Fruit fly (Drosophila melanogaster) whole organism, embryonic: Measurements from ENCODE around the gene CG15772.

Experiments used
- Ada2b ChIP-seq: fragments of 200-800 bp; sonication (Bioruptor generic); IDR thresholded peaks from 2 replicates; pipeline ENCODE4 v1.3.6; 2022; ENCODE audit warnings: missing biosample characterization, missing genetic modification characterization
- Aef1 ChIP-seq: fragments of 200-800 bp; sonication (Bioruptor generic); IDR thresholded peaks from 3 replicates; pipeline ENCODE4 v1.3.6; 2022; ENCODE audit warnings: missing biosample characterization, missing genetic modification characterization
- Atf-2 ChIP-seq: fragments of 200-800 bp; sonication (Bioruptor generic); optimal IDR thresholded peaks from 2 replicates; lab custom pipeline; 2016; ENCODE audit warnings: missing biosample characterization, missing genetic modification characterization
- Atf3 ChIP-seq: fragments of 200-800 bp; sonication (Bioruptor generic); optimal IDR thresholded peaks from 3 replicates; lab custom pipeline; 2016; ENCODE audit warnings: missing biosample characterization, missing genetic modification characterization
- BEAF-32 ChIP-seq: fragments of 200-800 bp; sonication (Bioruptor generic); optimal IDR thresholded peaks from 3 replicates; lab custom pipeline; 2017; ENCODE audit warnings: missing biosample characterization, missing genetic modification characterization, mild to moderate bottlenecking, moderate library complexity, missing genetic modification reagents
- CG1024 ChIP-seq: fragments of 200-800 bp; sonication (Bioruptor generic); IDR thresholded peaks from 2 replicates; pipeline ENCODE4 v1.3.6; 2022; ENCODE audit warnings: missing biosample characterization, missing genetic modification characterization
- CG10979 ChIP-seq: fragments of 200-800 bp; sonication (Bioruptor generic); optimal IDR thresholded peaks from 2 replicates; lab custom pipeline; 2018; ENCODE audit warnings: missing biosample characterization, mild to moderate bottlenecking, missing genetic modification characterization, moderate library complexity
- CG14667 ChIP-seq: fragments of 200-800 bp; sonication (Bioruptor generic); IDR thresholded peaks from 2 replicates; pipeline ENCODE4 v1.3.6; 2022; ENCODE audit warnings: missing biosample characterization, missing genetic modification characterization
- CG15514 ChIP-seq: fragments of 200-800 bp; sonication (Bioruptor generic); optimal IDR thresholded peaks from 3 replicates; lab custom pipeline; 2017; ENCODE audit warnings: missing biosample characterization, missing genetic modification characterization, mild to moderate bottlenecking, moderate library complexity, missing genetic modification reagents
- CG17359 ChIP-seq: fragments of 200-800 bp; sonication (Bioruptor generic); optimal IDR thresholded peaks from 3 replicates; lab custom pipeline; 2018; ENCODE audit warnings: missing biosample characterization, mild to moderate bottlenecking, missing genetic modification characterization, moderate library complexity
- CG1792 ChIP-seq: fragments of 200-800 bp; sonication (Bioruptor generic); optimal IDR thresholded peaks from 2 replicates; lab custom pipeline; 2016; ENCODE audit warnings: missing biosample characterization, missing genetic modification characterization
- CG18262 ChIP-seq: fragments of 200-800 bp; optimal IDR thresholded peaks from 3 replicates; lab custom pipeline; 2019; ENCODE audit warnings: missing biosample characterization, mild to moderate bottlenecking, missing genetic modification characterization, moderate library complexity
- CG18476 ChIP-seq: fragments of 200-800 bp; sonication (Bioruptor generic); optimal IDR thresholded peaks from 2 replicates; lab custom pipeline; 2016; ENCODE audit warnings: missing biosample characterization, mild to moderate bottlenecking, missing genetic modification characterization
- CG2678 ChIP-seq: fragments of 200-800 bp; sonication (Bioruptor generic); optimal IDR thresholded peaks from 3 replicates; lab custom pipeline; 2019; ENCODE audit warnings: missing biosample characterization, mild to moderate bottlenecking, missing genetic modification characterization, moderate library complexity
- CG2712 ChIP-seq: fragments of 200-800 bp; optimal IDR thresholded peaks from 3 replicates; lab custom pipeline; 2019; ENCODE audit warnings: missing biosample characterization, mild to moderate bottlenecking, missing genetic modification characterization, moderate library complexity
- CG30020 ChIP-seq: fragments of 200-800 bp; optimal IDR thresholded peaks from 2 replicates; lab custom pipeline; 2019; ENCODE audit warnings: missing biosample characterization, mild to moderate bottlenecking, missing genetic modification characterization, moderate library complexity
- CG31388 ChIP-seq: fragments of 200-800 bp; sonication (Bioruptor generic); optimal IDR thresholded peaks from 2 replicates; lab custom pipeline; 2016; ENCODE audit warnings: missing biosample characterization, missing genetic modification characterization
- CG3995 ChIP-seq: fragments of 200-800 bp; sonication (Bioruptor generic); optimal IDR thresholded peaks from 3 replicates; lab custom pipeline; 2016; ENCODE audit warnings: missing biosample characterization, missing genetic modification characterization
- CG8478 ChIP-seq: fragments of >200 bp; optimal IDR thresholded peaks from 2 replicates; lab custom pipeline; 2018
- CG8944 ChIP-seq: fragments of 200-800 bp; sonication (Bioruptor generic); optimal IDR thresholded peaks from 3 replicates; lab custom pipeline; 2016; ENCODE audit warnings: missing biosample characterization, missing genetic modification characterization
- Doc3 ChIP-seq: fragments of 200-800 bp; sonication (Bioruptor generic); IDR thresholded peaks from 3 replicates; pipeline ENCODE4 v1.3.6; 2022; ENCODE audit warnings: missing biosample characterization, missing genetic modification characterization; ENCODE audit not compliant: partially characterized antibody
- Hr78 ChIP-seq, 2 experiments: fragments of 200-800 bp in 1 of 2; fragments of >200 bp in 1 of 2; sonication (Bioruptor generic) in 1 of 2; optimal IDR thresholded peaks; 2 replicates each; lab custom pipeline; 2017 to 2019; ENCODE audit warnings: missing biosample characterization in 2 of 2, missing genetic modification characterization in 2 of 2, mild to moderate bottlenecking in 1 of 2, moderate library complexity in 1 of 2
- NfI ChIP-seq: fragments of 200-800 bp; sonication (Bioruptor generic); optimal IDR thresholded peaks from 3 replicates; lab custom pipeline; 2018; ENCODE audit warnings: missing biosample characterization, mild to moderate bottlenecking, missing genetic modification characterization, moderate library complexity
- Sry-δ ChIP-seq: fragments of 200-800 bp; sonication (Bioruptor generic); optimal IDR thresholded peaks from 2 replicates; lab custom pipeline; 2016; ENCODE audit warnings: missing biosample characterization, missing genetic modification characterization
- Trl ChIP-seq, 3 experiments: fragments of >200 bp in 2 of 3; fragments of 200-800 bp in 1 of 3; sonication (Bioruptor generic) in 1 of 3; optimal IDR thresholded peaks; 2 replicates in 1 of 3; 3 replicates in 2 of 3; lab custom pipeline; 2016 to 2017; ENCODE audit warnings: missing biosample characterization in 1 of 3, missing genetic modification characterization in 1 of 3
- bsh ChIP-seq, 2 experiments: fragments of 200-800 bp; sonication (Bioruptor generic); optimal IDR thresholded peaks; 2 replicates each; lab custom pipeline; 2017 to 2018; ENCODE audit warnings: mild to moderate bottlenecking in 2 of 2, missing biosample characterization in 2 of 2, missing genetic modification characterization in 2 of 2, moderate library complexity in 1 of 2
- crp ChIP-seq, 2 experiments: fragments of 200-800 bp; sonication (Bioruptor generic); optimal IDR thresholded peaks; 2 replicates in 1 of 2; 3 replicates in 1 of 2; lab custom pipeline; 2017; ENCODE audit warnings: missing biosample characterization in 2 of 2, missing genetic modification characterization in 2 of 2, mild to moderate bottlenecking in 1 of 2, moderate library complexity in 1 of 2
- danr ChIP-seq: fragments of 200-800 bp; sonication (Bioruptor generic); IDR thresholded peaks from 2 replicates; pipeline ENCODE4 v1.3.6; 2022; ENCODE audit warnings: missing biosample characterization, missing genetic modification characterization
- dmrt99B ChIP-seq: fragments of 200-800 bp; sonication (Bioruptor generic); optimal IDR thresholded peaks from 2 replicates; lab custom pipeline; 2018; ENCODE audit warnings: missing biosample characterization, mild to moderate bottlenecking, missing genetic modification characterization, moderate library complexity
- grn ChIP-seq: fragments of 200-800 bp; sonication (Bioruptor generic); optimal IDR thresholded peaks from 3 replicates; lab custom pipeline; 2017; ENCODE audit warnings: missing biosample characterization, missing genetic modification characterization
- gro ChIP-seq: fragments of 200-800 bp; sonication (Bioruptor generic); optimal IDR thresholded peaks from 2 replicates; lab custom pipeline; 2016; ENCODE audit warnings: missing biosample characterization, missing genetic modification characterization
- hb ChIP-seq: fragments of 200-800 bp; sonication (Bioruptor generic); IDR thresholded peaks from 3 replicates; pipeline ENCODE4 v1.3.6; 2022; ENCODE audit warnings: missing biosample characterization, missing genetic modification characterization; ENCODE audit not compliant: partially characterized antibody
- jing ChIP-seq: fragments of 200-800 bp; sonication (Bioruptor generic); optimal IDR thresholded peaks from 2 replicates; lab custom pipeline; 2018; ENCODE audit warnings: missing biosample characterization, mild to moderate bottlenecking, missing genetic modification characterization
- kay ChIP-seq: fragments of 200-800 bp; sonication (Bioruptor generic); optimal IDR thresholded peaks from 2 replicates; lab custom pipeline; 2016; ENCODE audit warnings: missing biosample characterization, missing genetic modification characterization
- ken ChIP-seq: fragments of 200-800 bp; sonication (Bioruptor generic); IDR thresholded peaks from 3 replicates; pipeline ENCODE4 v1.3.6; 2022; ENCODE audit warnings: missing biosample characterization, missing genetic modification characterization
- kni ChIP-seq: fragments of 200-800 bp; sonication (Bioruptor generic); optimal IDR thresholded peaks from 3 replicates; lab custom pipeline; 2017; ENCODE audit warnings: mild to moderate bottlenecking, missing biosample characterization, missing genetic modification reagents, missing genetic modification characterization
- knrl ChIP-seq: fragments of 200-800 bp; sonication (Bioruptor generic); IDR thresholded peaks from 3 replicates; pipeline ENCODE4 v1.3.6; 2022; ENCODE audit warnings: missing biosample characterization, missing genetic modification characterization; ENCODE audit not compliant: partially characterized antibody
- luna ChIP-seq: fragments of 200-800 bp; sonication (Bioruptor generic); optimal IDR thresholded peaks from 2 replicates; lab custom pipeline; 2016; ENCODE audit warnings: missing biosample characterization, missing genetic modification characterization
- onecut ChIP-seq: fragments of 200-800 bp; sonication (Bioruptor generic); IDR thresholded peaks from 2 replicates; pipeline ENCODE4 v1.3.6; 2022; ENCODE audit warnings: missing biosample characterization, missing genetic modification characterization
- pfk ChIP-seq: fragments of 200-800 bp; sonication (Bioruptor generic); optimal IDR thresholded peaks from 2 replicates; lab custom pipeline; 2018; ENCODE audit warnings: missing biosample characterization, mild to moderate bottlenecking, missing genetic modification characterization, moderate library complexity
- ranshi ChIP-seq: fragments of 200-800 bp; sonication (Bioruptor generic); IDR thresholded peaks from 2 replicates; pipeline ENCODE4 v1.3.6; 2022; ENCODE audit warnings: missing biosample characterization, missing genetic modification characterization
- row ChIP-seq: fragments of 200-800 bp; sonication (Bioruptor generic); IDR thresholded peaks from 3 replicates; pipeline ENCODE4 v1.3.6; 2022; ENCODE audit warnings: missing biosample characterization, missing genetic modification characterization
- sisA ChIP-seq: fragments of 200-800 bp; sonication (Bioruptor generic); IDR thresholded peaks from 2 replicates; pipeline ENCODE4 v1.3.6; 2022; ENCODE audit warnings: missing biosample characterization, missing genetic modification characterization
- tio ChIP-seq: fragments of 200-800 bp; sonication (Bioruptor generic); optimal IDR thresholded peaks from 2 replicates; lab custom pipeline; 2017; ENCODE audit warnings: missing biosample characterization, missing genetic modification characterization, inconsistent platforms
- tx ChIP-seq: fragments of 200-800 bp; sonication (Bioruptor generic); optimal IDR thresholded peaks from 2 replicates; lab custom pipeline; 2016; ENCODE audit warnings: missing biosample characterization, missing genetic modification characterization
- z ChIP-seq: fragments of 200-800 bp; sonication (Bioruptor generic); IDR thresholded peaks from 3 replicates; pipeline ENCODE4 v1.3.6; 2022; ENCODE audit warnings: missing biosample characterization, missing genetic modification characterization
- zfh2 ChIP-seq: fragments of 200-800 bp; sonication (Bioruptor generic); optimal IDR thresholded peaks from 2 replicates; lab custom pipeline; 2016; ENCODE audit warnings: missing biosample characterization, missing genetic modification characterization

The CG15772 gene

DNA sequence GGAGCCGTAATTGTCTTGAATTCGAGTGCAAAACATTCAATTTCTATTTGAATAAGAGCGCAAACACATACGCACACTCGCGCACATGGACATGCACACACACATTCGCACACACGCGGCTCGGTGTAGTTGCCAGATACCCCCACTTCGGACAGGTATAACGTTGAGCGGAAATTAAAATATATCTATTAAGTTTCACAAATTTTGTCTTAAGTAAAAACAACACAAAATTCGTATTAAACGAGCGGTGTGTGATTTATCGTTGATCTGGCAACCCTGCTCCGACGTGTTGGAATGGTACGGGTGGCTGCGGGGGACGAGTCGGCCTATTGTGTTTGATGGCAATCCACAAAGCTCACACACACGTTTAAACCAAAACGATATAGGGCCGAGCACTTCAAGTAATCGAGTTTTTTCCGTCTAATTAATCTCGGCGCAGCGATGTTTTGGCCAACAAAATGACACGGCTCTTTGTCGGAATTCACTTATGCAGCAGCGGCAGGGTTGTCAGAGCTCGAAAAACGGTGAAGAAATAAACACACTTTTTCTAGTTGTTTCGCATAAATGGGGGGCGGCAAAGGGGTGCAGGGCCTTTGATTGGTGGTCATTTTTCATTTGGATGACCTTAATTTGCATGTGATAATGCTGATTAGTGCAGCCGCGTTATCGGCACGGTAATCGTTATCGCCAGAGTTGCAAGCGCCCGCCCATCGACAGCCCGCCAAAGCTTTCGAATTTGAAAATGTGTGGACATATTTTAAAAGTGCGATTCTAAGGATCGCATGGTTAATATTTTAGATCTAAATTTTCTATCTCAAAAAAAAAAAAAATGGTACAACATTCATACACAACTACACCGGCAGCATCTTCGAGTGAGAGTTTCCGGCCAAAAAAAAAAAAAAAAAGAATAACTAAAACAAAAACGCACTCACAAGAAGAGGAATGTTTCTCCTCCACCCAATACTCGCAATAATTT is 5.9 kb upstream of the CG15772 start (continued):
- TF ChIP-seq row (GFP tag; lab: Robert Waterston, UW): peak; percentile 67
- TF ChIP-seq Sry-δ (GFP tag; lab: Kevin White, UChicago): peak; percentile 35
- TF ChIP-seq CG3995 (GFP tag; lab: Kevin White, UChicago): peak; percentile 7
- TF ChIP-seq dmrt99B (tag; lab: Kevin White, UChicago): peak; percentile 75
- TF ChIP-seq kay (GFP tag; lab: Kevin White, UChicago): no peak
- no peak for TF ChIP-seq CG18476 (GFP tag; lab: Kevin White, UChicago)
- TF ChIP-seq sisA (GFP tag; lab: Robert Waterston, UW): peak; percentile 77
- TF ChIP-seq BEAF-32 (GFP tag; lab: Kevin White, UChicago): peak; percentile 23
- peak; percentile 57 for TF ChIP-seq tio (GFP tag; lab: Kevin White, UChicago)
- peak; percentile 59 for TF ChIP-seq CG18262 (tag; lab: Kevin White, UChicago)
- TF ChIP-seq CG30020: peak; percentile 23
- peak; percentile 54 for TF ChIP-seq CG1024 (GFP tag; lab: Robert Waterston, UW)
- TF ChIP-seq Doc3 (GFP tag; lab: Robert Waterston, UW): 0 out of 3 replicates have a peak, but pooled peaks have one; percentile 27
- no peak for TF ChIP-seq z (GFP tag; lab: Robert Waterston, UW)
- TF ChIP-seq ken: peak; percentile 86
- TF ChIP-seq Hr78 (GFP tag; optimal IDR thresholded peaks at IDR 0.05; lab: Kevin White, UChicago): peak in 1 of 2 experiments; percentile 30
- peak; percentile 63 to 77 for TF ChIP-seq bsh (GFP tag; optimal IDR thresholded peaks at IDR 0.05; lab: Kevin White, UChicago)
- peak; percentile 7 for TF ChIP-seq pfk (GFP tag; lab: Kevin White, UChicago)
- no peak for TF ChIP-seq crp (GFP tag; optimal IDR thresholded peaks at IDR 0.05; lab: Kevin White, UChicago)
- peak; percentile 48 for TF ChIP-seq gro (GFP tag; lab: Kevin White, UChicago)
- TF ChIP-seq Atf-2 (GFP tag; lab: Kevin White, UChicago): peak; percentile 42
- peak; percentile 62 for TF ChIP-seq Aef1
- peak; percentile 78 for TF ChIP-seq ranshi (GFP tag; lab: Robert Waterston, UW)
- peak; percentile 47 for TF ChIP-seq CG14667 (GFP tag; lab: Robert Waterston, UW)
- TF ChIP-seq CG1792 (GFP tag; lab: Kevin White, UChicago): no peak
- TF ChIP-seq Atf3 (GFP tag; lab: Kevin White, UChicago): no peak
- peak; percentile 61 for TF ChIP-seq CG10979 (tag; lab: Kevin White, UChicago)
- no peak for TF ChIP-seq CG31388
- TF ChIP-seq CG2712 (tag; lab: Kevin White, UChicago): peak; percentile 54
- TF ChIP-seq onecut (GFP tag; lab: Robert Waterston, UW): peak; percentile 77
- peak; percentile 84 for TF ChIP-seq CG2678 (tag; lab: Kevin White, UChicago)
- TF ChIP-seq tx (GFP tag; lab: Kevin White, UChicago): peak; percentile 34
- peak; percentile 53 for TF ChIP-seq CG8944 (GFP tag; lab: Kevin White, UChicago)
- peak; percentile 64 for TF ChIP-seq zfh2 (GFP tag; lab: Kevin White, UChicago)
- TF ChIP-seq danr (GFP tag; lab: Robert Waterston, UW): peak; percentile 56; the same call in 1 of the 2 replicates
- peak; percentile 79 for TF ChIP-seq CG17359 (tag; lab: Kevin White, UChicago)
- no peak for TF ChIP-seq CG8478 (lab: Kevin White, UChicago)
- no peak for TF ChIP-seq Trl (optimal IDR thresholded peaks at IDR 0.05; lab: Kevin White, UChicago)
- TF ChIP-seq Trl (GFP tag; optimal IDR thresholded peaks at IDR 0.05; lab: Kevin White, UChicago): peak; percentile 25
- TF ChIP-seq grn (GFP tag; lab: Kevin White, UChicago): no peak
- TF ChIP-seq Ada2b (GFP tag; lab: Robert Waterston, UW): peak; percentile 74
- no peak for TF ChIP-seq knrl (GFP tag; lab: Robert Waterston, UW)
- no peak for TF ChIP-seq luna (GFP tag; lab: Kevin White, UChicago)
- peak; percentile 76 for TF ChIP-seq NfI
- peak; percentile 40 for TF ChIP-seq jing
- no peak for TF ChIP-seq hb (GFP tag; lab: Robert Waterston, UW)
- peak; percentile 55 for TF ChIP-seq kni (GFP tag; lab: Kevin White, UChicago)
- peak; percentile 67 for TF ChIP-seq CG15514 (GFP tag; lab: Kevin White, UChicago)
